Fruit fly (Drosophila melanogaster) whole organism, embryonic: ENCODE data around the gene CG10274.

Source experiments
- Atf3 ChIP-seq: fragments of 200-800 bp; sonication (Bioruptor generic); optimal IDR thresholded peaks from 3 replicates; lab custom pipeline; 2016; ENCODE audit warnings: missing biosample characterization, missing genetic modification characterization
- Awh ChIP-seq: fragments of 200-800 bp; sonication (Bioruptor generic); IDR thresholded peaks from 2 replicates; pipeline ENCODE4, ENCODE4 v1.3.6; 2022; ENCODE audit warnings: missing biosample characterization, missing genetic modification characterization
- BEAF-32 ChIP-seq: fragments of 200-800 bp; sonication (Bioruptor generic); optimal IDR thresholded peaks from 3 replicates; lab custom pipeline; 2017; ENCODE audit warnings: missing biosample characterization, missing genetic modification characterization, mild to moderate bottlenecking, moderate library complexity, missing genetic modification reagents
- CG11504 ChIP-seq: fragments of 200-800 bp; sonication (Bioruptor generic); optimal IDR thresholded peaks from 3 replicates; lab custom pipeline; 2019; ENCODE audit warnings: missing biosample characterization, mild to moderate bottlenecking, missing genetic modification characterization, moderate library complexity
- CG11695 ChIP-seq: fragments of 200-800 bp; sonication (Bioruptor generic); IDR thresholded peaks from 3 replicates; pipeline ENCODE4 v1.3.6; 2022; ENCODE audit warnings: missing biosample characterization, missing genetic modification characterization
- CG12219 ChIP-seq: fragments of 200-800 bp; sonication (Bioruptor generic); optimal IDR thresholded peaks from 3 replicates; lab custom pipeline; 2018; ENCODE audit warnings: missing biosample characterization, mild to moderate bottlenecking, missing genetic modification characterization
- CG12391 ChIP-seq: fragments of 200-800 bp; sonication (Bioruptor generic); optimal IDR thresholded peaks from 3 replicates; lab custom pipeline; 2018; ENCODE audit warnings: missing biosample characterization, mild to moderate bottlenecking, missing genetic modification characterization, moderate library complexity
- CG14667 ChIP-seq: fragments of 200-800 bp; sonication (Bioruptor generic); IDR thresholded peaks from 2 replicates; pipeline ENCODE4 v1.3.6; 2022; ENCODE audit warnings: missing biosample characterization, missing genetic modification characterization
- CG14860 ChIP-seq: fragments of 200-800 bp; sonication (Bioruptor generic); IDR thresholded peaks from 3 replicates; pipeline ENCODE4 v1.3.6; 2022; ENCODE audit warnings: missing biosample characterization, missing genetic modification characterization; ENCODE audit not compliant: partially characterized antibody
- CG15073 ChIP-seq: fragments of 200-800 bp; sonication (Bioruptor generic); optimal IDR thresholded peaks from 2 replicates; lab custom pipeline; 2016; ENCODE audit warnings: missing biosample characterization, missing genetic modification characterization
- CG15601 ChIP-seq: fragments of 200-800 bp; sonication (Bioruptor generic); optimal IDR thresholded peaks from 3 replicates; lab custom pipeline; 2019; ENCODE audit warnings: missing biosample characterization, mild to moderate bottlenecking, missing genetic modification characterization, moderate library complexity
- CG17359 ChIP-seq: fragments of 200-800 bp; sonication (Bioruptor generic); optimal IDR thresholded peaks from 3 replicates; lab custom pipeline; 2018; ENCODE audit warnings: missing biosample characterization, mild to moderate bottlenecking, missing genetic modification characterization, moderate library complexity
- CG17829 ChIP-seq: fragments of 200-800 bp; optimal IDR thresholded peaks from 2 replicates; lab custom pipeline; 2019; ENCODE audit warnings: missing biosample characterization, mild to moderate bottlenecking, missing genetic modification characterization, moderate library complexity
- CG18262 ChIP-seq: fragments of 200-800 bp; optimal IDR thresholded peaks from 3 replicates; lab custom pipeline; 2019; ENCODE audit warnings: missing biosample characterization, mild to moderate bottlenecking, missing genetic modification characterization, moderate library complexity
- CG31365 ChIP-seq: fragments of 200-800 bp; sonication (Bioruptor generic); optimal IDR thresholded peaks from 2 replicates; lab custom pipeline; 2018; ENCODE audit warnings: missing biosample characterization, mild to moderate bottlenecking, missing genetic modification characterization
- CG3838 ChIP-seq: fragments of 200-800 bp; sonication (Bioruptor generic); optimal IDR thresholded peaks from 3 replicates; lab custom pipeline; 2016; ENCODE audit warnings: missing biosample characterization, missing genetic modification characterization
- CG3847 ChIP-seq: fragments of 200-800 bp; sonication (Bioruptor generic); IDR thresholded peaks from 2 replicates; pipeline ENCODE4 v1.3.6; 2022; ENCODE audit warnings: missing biosample characterization, missing genetic modification characterization
- CG4617 ChIP-seq: fragments of 200-800 bp; sonication (Bioruptor generic); optimal IDR thresholded peaks from 3 replicates; lab custom pipeline; 2016; ENCODE audit warnings: missing biosample characterization, missing genetic modification characterization, borderline replicate concordance
- CG6813 ChIP-seq: fragments of 200-800 bp; sonication (Bioruptor generic); optimal IDR thresholded peaks from 2 replicates; lab custom pipeline; 2017; ENCODE audit warnings: missing biosample characterization, missing genetic modification characterization, mild to moderate bottlenecking, moderate library complexity, missing genetic modification reagents
- CG6854 ChIP-seq: fragments of 200-800 bp; sonication (Bioruptor generic); optimal IDR thresholded peaks from 3 replicates; lab custom pipeline; 2017; ENCODE audit warnings: missing biosample characterization, mild to moderate bottlenecking, missing genetic modification characterization
- CG9609 ChIP-seq: fragments of 200-800 bp; sonication (Bioruptor generic); optimal IDR thresholded peaks from 3 replicates; lab custom pipeline; 2016; ENCODE audit warnings: missing biosample characterization, missing genetic modification characterization
- CHES-1-like ChIP-seq: fragments of 200-800 bp; sonication (Bioruptor generic); optimal IDR thresholded peaks from 2 replicates; lab custom pipeline; 2016; ENCODE audit warnings: missing biosample characterization, missing genetic modification characterization
- CkIIα-i1 ChIP-seq: fragments of 200-800 bp; sonication (Bioruptor generic); IDR thresholded peaks from 2 replicates; pipeline ENCODE4 v1.3.6; 2022; ENCODE audit warnings: missing biosample characterization, missing genetic modification characterization
- D19B ChIP-seq: fragments of 200-800 bp; sonication (Bioruptor generic); optimal IDR thresholded peaks from 2 replicates; lab custom pipeline; 2017; ENCODE audit warnings: missing biosample characterization, mild to moderate bottlenecking, missing genetic modification characterization
- HLH3B ChIP-seq: fragments of 200-800 bp; sonication (Bioruptor generic); IDR thresholded peaks from 2 replicates; pipeline ENCODE4 v1.3.6; 2022; ENCODE audit warnings: missing biosample characterization, missing genetic modification characterization
- HmgD ChIP-seq: fragments of 200-800 bp; sonication (Bioruptor generic); optimal IDR thresholded peaks from 3 replicates; lab custom pipeline; 2016; ENCODE audit warnings: missing biosample characterization, missing genetic modification characterization
- Lim3 ChIP-seq: fragments of 200-800 bp; sonication (Bioruptor generic); IDR thresholded peaks from 2 replicates; pipeline ENCODE4 v1.3.6; 2022; ENCODE audit warnings: missing biosample characterization, missing genetic modification characterization
- Meics ChIP-seq: fragments of 200-800 bp; sonication (Bioruptor generic); optimal IDR thresholded peaks from 2 replicates; lab custom pipeline; 2017; ENCODE audit warnings: missing biosample characterization, mild to moderate bottlenecking, missing genetic modification characterization
- Nf-YA ChIP-seq: fragments of 200-800 bp; sonication (Bioruptor generic); IDR thresholded peaks from 2 replicates; pipeline ENCODE4 v1.3.6; 2022; ENCODE audit warnings: missing biosample characterization, missing genetic modification characterization
- Nf-YC ChIP-seq: fragments of 200-800 bp; optimal IDR thresholded peaks from 3 replicates; lab custom pipeline; 2019; ENCODE audit warnings: missing biosample characterization, mild to moderate bottlenecking, missing genetic modification characterization, moderate library complexity
- Oaz ChIP-seq: fragments of 200-800 bp; sonication (Bioruptor generic); IDR thresholded peaks from 2 replicates; pipeline ENCODE4 v1.3.6; 2022; ENCODE audit warnings: missing biosample characterization, missing genetic modification characterization
- Opbp ChIP-seq: fragments of 200-800 bp; sonication (Bioruptor generic); IDR thresholded peaks from 3 replicates; pipeline ENCODE4 v1.3.6; 2022; ENCODE audit warnings: missing biosample characterization, missing genetic modification characterization; ENCODE audit not compliant: partially characterized antibody
- Rx ChIP-seq: fragments of 200-800 bp; sonication (Bioruptor generic); IDR thresholded peaks from 2 replicates; pipeline ENCODE4 v1.3.6; 2022; ENCODE audit warnings: missing biosample characterization, missing genetic modification characterization
- Taf1 ChIP-seq: fragments of 200-800 bp; sonication (Bioruptor generic); IDR thresholded peaks from 2 replicates; pipeline ENCODE4 v1.3.6; 2022; ENCODE audit warnings: missing biosample characterization, missing genetic modification characterization
- al ChIP-seq: fragments of 200-800 bp; sonication (Bioruptor generic); IDR thresholded peaks from 2 replicates; pipeline ENCODE4 v1.3.6; 2022; ENCODE audit warnings: missing biosample characterization, missing genetic modification characterization
- br ChIP-seq: fragments of >200 bp; optimal IDR thresholded peaks from 2 replicates; lab custom pipeline; 2017
- chn ChIP-seq: fragments of 200-800 bp; sonication (Bioruptor generic); optimal IDR thresholded peaks from 2 replicates; lab custom pipeline; 2016; ENCODE audit warnings: missing biosample characterization, missing genetic modification characterization
- en ChIP-seq: fragments of 200-800 bp; sonication (Bioruptor generic); optimal IDR thresholded peaks from 2 replicates; lab custom pipeline; 2016; ENCODE audit warnings: missing biosample characterization, missing genetic modification characterization
- fu2 ChIP-seq: fragments of 200-800 bp; sonication (Bioruptor generic); optimal IDR thresholded peaks from 2 replicates; lab custom pipeline; 2016; ENCODE audit warnings: missing biosample characterization, missing genetic modification characterization
- gem ChIP-seq: fragments of 200-800 bp; sonication (Bioruptor generic); optimal IDR thresholded peaks from 2 replicates; lab custom pipeline; 2019; ENCODE audit warnings: missing biosample characterization, mild to moderate bottlenecking, missing genetic modification characterization, moderate library complexity
- gsb-n ChIP-seq: fragments of 200-800 bp; sonication (Bioruptor generic); optimal IDR thresholded peaks from 3 replicates; lab custom pipeline; 2018; ENCODE audit warnings: missing biosample characterization, mild to moderate bottlenecking, missing genetic modification characterization
- ham ChIP-seq: fragments of 200-800 bp; sonication (Bioruptor generic); IDR thresholded peaks from 2 replicates; pipeline ENCODE4 v1.3.6; 2022; ENCODE audit warnings: missing biosample characterization, missing genetic modification characterization
- inv ChIP-seq: fragments of 200-800 bp; sonication (Bioruptor generic); IDR thresholded peaks from 2 replicates; pipeline ENCODE4 v1.3.6; 2022; ENCODE audit warnings: missing biosample characterization, missing genetic modification characterization; ENCODE audit not compliant: partially characterized antibody
- knrl ChIP-seq: fragments of 200-800 bp; sonication (Bioruptor generic); IDR thresholded peaks from 3 replicates; pipeline ENCODE4 v1.3.6; 2022; ENCODE audit warnings: missing biosample characterization, missing genetic modification characterization; ENCODE audit not compliant: partially characterized antibody
- lmd ChIP-seq: fragments of 200-800 bp; sonication (Bioruptor generic); IDR thresholded peaks from 2 replicates; pipeline ENCODE4 v1.3.6; 2022; ENCODE audit warnings: missing biosample characterization, missing genetic modification characterization
- lov ChIP-seq, 2 experiments: fragments of 200-800 bp in 1 of 2; fragments of >200 bp in 1 of 2; sonication (Bioruptor generic) in 1 of 2; IDR thresholded peaks in 1 of 2; optimal IDR thresholded peaks in 1 of 2; 2 replicates in 1 of 2; 3 replicates in 1 of 2; pipeline versions ENCODE4 v1.3.6 to Lab custom; 2017 to 2022; ENCODE audit warnings: missing biosample characterization in 1 of 2, missing genetic modification characterization in 1 of 2
- so ChIP-seq: fragments of 200-800 bp; sonication (Bioruptor generic); IDR thresholded peaks from 3 replicates; pipeline ENCODE4 v1.3.6; 2022; ENCODE audit warnings: missing biosample characterization, missing genetic modification characterization
- tll ChIP-seq, 2 experiments: fragments of 200-800 bp in 1 of 2; fragments of >200 bp in 1 of 2; sonication (Bioruptor generic) in 1 of 2; optimal IDR thresholded peaks; 2 replicates each; lab custom pipeline; 2017 to 2019; ENCODE audit warnings: missing biosample characterization in 2 of 2, missing genetic modification characterization in 2 of 2, mild to moderate bottlenecking in 1 of 2, moderate library complexity in 1 of 2
- unc-4 ChIP-seq: fragments of 200-800 bp; sonication (Bioruptor generic); IDR thresholded peaks from 2 replicates; pipeline ENCODE4 v1.3.6; 2022; ENCODE audit warnings: missing biosample characterization, missing genetic modification characterization; ENCODE audit not compliant: partially characterized antibody

Gene CG10274

dm6 chr3L:6157327-6158032 is 24.1 kb downstream of the CG10274 start, which contains the start of gene CG13297 (continued):
- TF ChIP-seq CG4617 (GFP tag; lab: Kevin White, UChicago) (no peak), Oaz (GFP tag; lab: Robert Waterston, UW) (no peak), CG17359 (tag; lab: Kevin White, UChicago) (peak; percentile 68), HmgD (GFP tag; lab: Kevin White, UChicago) (no peak), CG15073 (no peak), br (no peak), CG12391 (tag; lab: Kevin White, UChicago) (peak; percentile 44), Meics (peak; percentile 42), en (GFP tag; lab: Kevin White, UChicago) (no peak), Rx (no peak; the same call in 1 of the 2 replicates), HLH3B (peak; percentile 62), unc-4 (GFP tag; lab: Robert Waterston, UW) (no peak), CG3847 (GFP tag; lab: Robert Waterston, UW) (no peak), chn (GFP tag; lab: Kevin White, UChicago) (no peak), knrl (GFP tag; lab: Robert Waterston, UW) (no peak), Atf3 (no peak), CG12219 (peak; percentile 31), CG6813 (GFP tag; lab: Kevin White, UChicago) (peak; percentile 17), lmd (GFP tag; lab: Robert Waterston, UW) (peak; percentile 50; the same call in 1 of the 2 replicates), CG14860 (GFP tag; lab: Robert Waterston, UW) (no peak), CkIIα-i1 (GFP tag; lab: Robert Waterston, UW) (no peak), CG17829 (tag; lab: Kevin White, UChicago) (peak; percentile 61), gem (peak; percentile 74), D19B (peak; percentile 30), CG11504 (tag; lab: Kevin White, UChicago) (peak; percentile 86), inv (GFP tag; lab: Robert Waterston, UW) (no peak), Opbp (no peak), so (GFP tag; lab: Robert Waterston, UW) (no peak), CG15601 (tag; lab: Kevin White, UChicago) (no peak), al (GFP tag; lab: Robert Waterston, UW) (no peak), CG31365 (tag; lab: Kevin White, UChicago) (no peak), Awh (GFP tag; lab: Robert Waterston, UW) (0 out of 2 replicates have a peak, but pooled peaks have one; percentile 40), Taf1 (GFP tag; lab: Robert Waterston, UW) (no peak), ham (GFP tag; lab: Robert Waterston, UW) (no peak), CHES-1-like (GFP tag; lab: Kevin White, UChicago) (no peak), fu2 (GFP tag; lab: Kevin White, UChicago) (no peak), CG14667 (GFP tag; lab: Robert Waterston, UW) (no peak), CG18262 (peak; percentile 73), CG9609 (GFP tag; lab: Kevin White, UChicago) (no peak), Nf-YA (no peak), CG6854 (GFP tag; lab: Kevin White, UChicago) (no peak), CG11695 (GFP tag; lab: Robert Waterston, UW) (peak; percentile 76), gsb-n (tag; lab: Kevin White, UChicago) (peak; percentile 17), Lim3 (GFP tag; lab: Robert Waterston, UW) (no peak), tll (GFP tag; optimal IDR thresholded peaks at IDR 0.05; lab: Kevin White, UChicago) (no peak), CG3838 (GFP tag; lab: Kevin White, UChicago) (no peak), BEAF-32 (GFP tag; lab: Kevin White, UChicago) (no peak), Nf-YC (tag; lab: Kevin White, UChicago) (no peak), lov (optimal IDR thresholded peaks at IDR 0.05; lab: Kevin White, UChicago) (no peak), lov (GFP tag; IDR thresholded peaks at IDR 0.05; lab: Robert Waterston, UW) (no peak)
